Fruit fly (Drosophila melanogaster) whole organism: ENCODE measurements around the gene Ugt37E1.

Experiments
- CG8478 ChIP-seq: fragments of >200 bp; optimal IDR thresholded peaks from 2 replicates; lab custom pipeline; 2018; ENCODE audit warnings: inconsistent platforms
- Dll ChIP-seq: fragments of >200 bp; optimal IDR thresholded peaks from 2 replicates; lab custom pipeline; 2017
- EcR ChIP-seq, 2 experiments: fragments of >200 bp; optimal IDR thresholded peaks; 2 replicates each; lab custom pipeline; 2017; ENCODE audit warnings: missing biosample characterization in 2 of 2, missing genetic modification characterization in 2 of 2, missing genetic modification reagents in 2 of 2
- pan ChIP-seq: fragments of >200 bp; optimal IDR thresholded peaks from 2 replicates; lab custom pipeline; 2017
- psq ChIP-seq: fragments of >200 bp; optimal IDR thresholded peaks from 2 replicates; lab custom pipeline; 2017
- usp ChIP-seq: fragments of >200 bp; optimal IDR thresholded peaks from 2 replicates; lab custom pipeline; 2017; ENCODE audit warnings: missing biosample characterization, missing genetic modification characterization, mixed read lengths

Ugt37E1 gene

DNA sequence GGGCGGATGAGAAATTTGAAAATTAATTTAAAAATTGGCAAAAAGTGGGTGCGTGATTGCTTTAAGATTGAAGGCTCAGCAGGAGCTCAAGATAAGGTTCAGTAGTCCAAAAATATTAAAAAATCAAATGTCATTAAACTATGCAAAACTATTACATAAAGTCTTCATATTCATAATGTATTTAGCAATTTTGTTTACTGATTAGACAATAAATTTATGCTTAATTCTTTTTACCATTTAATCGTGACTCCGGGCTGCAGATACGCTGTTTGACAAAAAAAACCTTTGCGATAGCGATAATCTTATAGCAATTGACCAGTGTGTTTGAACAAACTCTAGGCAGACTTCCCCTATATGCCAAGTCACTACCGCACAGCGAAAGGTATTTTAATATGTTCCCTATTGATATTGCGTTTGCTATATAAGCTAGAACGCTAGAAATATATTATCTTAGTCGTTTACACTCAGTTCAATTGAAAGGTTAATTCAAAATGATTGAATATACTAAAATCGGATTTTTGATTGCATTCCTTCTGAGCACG lies at the start of gene Ugt37E1:
TSS of gene Ugt37E1 (plus strand) at position 492 of the 542 bp plus-strand sequence.
- TF ChIP-seq EcR (GFP tag; optimal IDR thresholded peaks at IDR 0.05; lab: Kevin White, UChicago) (no peak), usp (GFP tag; lab: Kevin White, UChicago) (no peak), psq (lab: Kevin White, UChicago) (no peak), Dll (lab: Kevin White, UChicago) (no peak), pan (lab: Kevin White, UChicago) (no peak), CG8478 (lab: Kevin White, UChicago) (no peak)

DNA sequence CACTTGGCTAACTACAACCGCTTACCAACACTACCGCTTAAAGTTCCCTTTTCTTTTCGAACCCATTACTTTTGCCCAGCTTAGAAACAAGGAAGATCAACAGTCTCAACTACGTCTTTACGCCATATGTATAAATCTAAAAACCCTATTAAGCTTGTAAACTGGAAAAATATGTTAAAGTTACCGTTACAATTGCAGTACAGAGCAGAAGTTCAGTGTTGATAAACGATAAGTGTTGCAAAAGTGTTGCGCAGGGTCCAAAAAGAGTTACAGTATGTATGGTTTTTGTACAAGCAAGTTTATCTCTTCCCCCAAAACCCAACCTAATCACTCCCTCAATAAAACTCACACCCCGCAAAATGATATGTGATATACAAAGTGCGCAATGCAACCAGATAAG lies 49.2 kb upstream of the Ugt37E1 start:
- TF ChIP-seq CG8478 (lab: Kevin White, UChicago) (no peak), usp (GFP tag; lab: Kevin White, UChicago) (no peak), pan (lab: Kevin White, UChicago) (no peak), EcR (GFP tag; optimal IDR thresholded peaks at IDR 0.05; lab: Kevin White, UChicago) (no peak), Dll (lab: Kevin White, UChicago) (no peak), psq (lab: Kevin White, UChicago) (no peak)

DNA sequence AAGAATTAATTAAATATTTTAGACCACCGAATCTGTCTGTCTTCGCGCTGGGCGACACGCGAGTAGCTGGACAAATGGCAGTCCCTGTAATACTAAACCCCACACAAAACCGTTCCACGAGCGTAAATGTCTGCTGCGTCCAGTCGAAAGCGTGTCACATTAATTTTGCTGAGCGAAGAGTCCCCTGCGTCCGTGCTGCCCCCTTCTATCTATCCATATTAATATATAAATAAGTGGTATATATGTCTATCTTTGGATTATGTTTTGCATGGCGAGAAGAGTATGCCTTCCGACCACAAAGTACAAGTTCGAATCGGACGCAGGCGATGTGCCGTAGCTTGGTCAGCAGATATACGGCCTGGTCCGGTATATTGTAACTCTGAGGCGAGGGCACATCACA lies 44.1 kb upstream of the Ugt37E1 start:
- TF ChIP-seq usp (GFP tag; lab: Kevin White, UChicago) (no peak), pan (lab: Kevin White, UChicago) (no peak), CG8478 (lab: Kevin White, UChicago) (no peak), psq (lab: Kevin White, UChicago) (no peak), Dll (lab: Kevin White, UChicago) (no peak), EcR (GFP tag; optimal IDR thresholded peaks at IDR 0.05; lab: Kevin White, UChicago) (no peak)

DNA sequence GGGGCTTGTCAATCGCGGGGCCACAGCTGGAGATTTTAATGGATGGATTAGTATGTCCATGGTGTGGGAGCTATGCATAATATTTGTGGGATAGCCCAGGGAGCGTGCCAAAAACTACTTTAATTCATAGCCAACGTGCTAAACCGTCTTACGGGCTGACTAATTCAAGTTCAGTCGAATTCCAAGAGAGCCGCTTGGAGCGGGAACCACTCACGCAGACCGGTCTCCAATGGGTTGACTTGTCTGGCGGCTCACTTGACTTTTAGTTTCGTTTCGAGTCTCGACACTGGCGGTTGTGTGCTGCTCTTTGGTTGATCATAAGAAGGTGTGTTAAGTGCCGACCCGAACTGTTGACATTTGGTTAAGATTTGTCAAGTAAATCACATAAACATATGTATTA lies 42.3 kb upstream of the Ugt37E1 start, which contains the start of gene yellow-b:
TSS of gene yellow-b (plus strand) at position 263 of the 400 bp plus-strand sequence.
- TF ChIP-seq CG8478 (lab: Kevin White, UChicago) (no peak), EcR (GFP tag; optimal IDR thresholded peaks at IDR 0.05; lab: Kevin White, UChicago) (no peak), pan (lab: Kevin White, UChicago) (no peak), usp (GFP tag; lab: Kevin White, UChicago) (no peak)

DNA sequence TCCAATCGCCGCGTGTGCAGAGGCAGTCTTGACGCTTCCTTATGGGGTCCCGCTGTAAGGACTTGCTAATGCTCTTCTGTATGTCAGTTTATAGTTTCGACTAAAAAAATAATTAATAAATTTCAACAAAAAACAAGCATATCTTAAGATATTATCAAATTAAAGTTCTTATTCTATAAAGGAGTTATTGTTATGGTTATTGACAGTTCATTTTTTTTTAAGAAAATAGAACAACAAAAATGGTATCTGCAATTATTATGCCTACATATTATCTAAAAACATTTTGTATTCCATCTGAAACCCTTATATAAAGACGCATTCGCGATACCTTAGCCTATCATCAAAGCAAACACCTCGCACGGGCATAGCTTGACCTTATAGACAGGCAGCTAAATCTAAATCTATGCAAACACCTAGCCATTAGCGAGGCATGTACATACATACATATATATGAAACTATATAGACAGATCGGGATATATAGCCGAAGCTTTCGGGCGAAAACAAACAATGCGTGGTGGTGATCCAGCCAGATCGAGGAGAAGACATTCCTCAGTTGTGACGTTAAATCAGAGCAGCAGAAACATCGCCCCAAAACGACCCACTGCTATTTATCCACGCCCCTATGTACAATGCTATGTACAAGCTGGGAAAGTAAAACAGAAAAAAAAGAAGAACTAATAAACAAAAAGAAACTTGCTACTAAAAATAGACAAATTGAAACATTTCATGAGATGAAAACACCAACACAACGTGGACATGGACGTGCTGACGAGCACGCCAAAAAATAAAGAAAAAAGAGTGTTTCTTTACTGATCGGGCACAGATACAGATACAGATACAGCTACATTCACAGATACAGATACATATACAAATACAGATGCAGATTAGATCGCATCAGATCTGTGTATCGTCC lies 35.6 kb upstream of the Ugt37E1 start, which contains the start of gene ppk17:
TSS of gene ppk17 (minus strand) at position 51 of the 914 bp plus-strand sequence.
- TF ChIP-seq psq (lab: Kevin White, UChicago) (no peak), pan (lab: Kevin White, UChicago) (no peak), Dll (lab: Kevin White, UChicago) (no peak), CG8478 (lab: Kevin White, UChicago) (no peak), EcR (GFP tag; optimal IDR thresholded peaks at IDR 0.05; lab: Kevin White, UChicago) (no peak), usp (GFP tag; lab: Kevin White, UChicago) (no peak)

DNA sequence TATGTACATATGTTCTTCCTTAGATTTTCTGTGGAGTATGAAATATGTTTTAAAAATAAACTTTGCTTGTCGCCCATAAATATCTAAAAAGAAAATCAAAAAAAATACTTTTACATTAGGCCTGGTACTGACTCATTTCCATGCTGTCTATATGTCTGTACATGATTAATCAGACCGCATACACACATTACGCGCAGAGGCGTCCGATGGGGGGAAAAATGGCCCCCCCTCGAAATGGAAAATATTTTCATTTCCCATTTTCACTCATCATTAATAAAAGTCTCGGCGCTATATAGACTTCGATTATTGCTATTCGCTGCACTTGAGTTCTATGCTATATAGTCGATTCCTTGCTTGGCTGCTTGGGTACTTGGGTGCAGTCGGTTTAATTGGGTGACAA lies 34.5 kb upstream of the Ugt37E1 start:
- TF ChIP-seq CG8478 (lab: Kevin White, UChicago) (no peak), psq (lab: Kevin White, UChicago) (no peak), EcR (GFP tag; optimal IDR thresholded peaks at IDR 0.05; lab: Kevin White, UChicago) (no peak), Dll (lab: Kevin White, UChicago) (no peak), usp (GFP tag; lab: Kevin White, UChicago) (no peak)

DNA sequence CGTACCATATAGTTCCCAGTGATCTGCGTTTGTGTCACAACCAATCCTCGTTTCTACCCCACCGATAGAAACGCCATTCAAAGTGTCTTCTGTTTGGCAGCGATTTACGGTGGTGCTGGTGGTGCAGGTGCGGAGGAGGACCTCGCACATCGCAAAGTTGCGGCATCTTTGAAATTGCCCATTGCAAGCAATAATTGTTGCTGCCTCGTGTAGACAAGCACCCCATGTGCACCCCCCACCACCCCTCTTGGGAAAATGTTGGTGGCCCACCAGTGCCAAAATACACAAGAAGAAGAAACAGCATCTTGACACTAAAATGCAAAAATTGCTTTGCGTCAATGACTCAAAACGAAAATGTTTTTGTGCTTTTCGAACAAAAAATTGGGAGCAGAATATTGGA lies 31.9 kb upstream of the Ugt37E1 start:
- TF ChIP-seq pan (lab: Kevin White, UChicago): no peak
- TF ChIP-seq Dll (lab: Kevin White, UChicago): no peak
- TF ChIP-seq psq (lab: Kevin White, UChicago): no peak
- no peak for TF ChIP-seq usp (GFP tag; lab: Kevin White, UChicago)
- no peak for TF ChIP-seq CG8478 (lab: Kevin White, UChicago)
- TF ChIP-seq EcR (GFP tag; optimal IDR thresholded peaks at IDR 0.05; lab: Kevin White, UChicago): no peak

DNA sequence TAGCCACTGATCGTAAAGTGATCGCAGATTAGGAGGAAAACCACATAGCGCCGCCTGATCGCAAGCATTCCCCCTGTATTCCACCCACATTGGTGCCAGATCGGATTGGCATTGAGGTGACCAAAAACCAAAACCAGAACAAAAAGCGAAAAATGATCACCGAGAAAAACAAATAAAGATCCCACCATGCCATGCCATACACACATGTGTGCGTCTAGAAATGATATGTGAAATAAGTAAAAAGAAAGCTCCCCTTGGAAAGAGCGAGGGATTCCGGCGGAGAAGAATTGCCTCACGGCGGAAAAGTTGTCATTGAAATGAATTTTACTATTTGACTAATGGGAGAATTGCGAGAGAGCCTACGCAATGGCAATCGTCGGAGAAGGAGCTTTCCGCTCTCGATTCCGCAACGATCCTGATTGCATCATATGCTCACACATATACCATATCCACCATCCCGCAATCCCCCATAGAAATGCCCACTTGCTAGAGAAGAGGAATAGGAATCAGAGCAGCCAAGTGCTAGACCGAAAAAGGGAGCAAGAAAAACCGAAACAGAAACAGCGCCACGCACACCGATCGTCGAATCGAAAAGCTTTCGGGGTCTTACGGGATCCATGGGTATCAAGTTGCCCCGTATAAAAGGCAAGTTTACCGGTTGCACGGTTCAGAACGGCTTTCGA lies 30.2 kb upstream of the Ugt37E1 start, which contains the start of gene Mhc:
TSS of gene Mhc (plus strand) at position 497 of the 683 bp plus-strand sequence.
- TF ChIP-seq EcR (GFP tag; optimal IDR thresholded peaks at IDR 0.05; lab: Kevin White, UChicago) (no peak), Dll (lab: Kevin White, UChicago) (no peak), psq (lab: Kevin White, UChicago) (no peak), usp (GFP tag; lab: Kevin White, UChicago) (no peak), CG8478 (lab: Kevin White, UChicago) (no peak), pan (lab: Kevin White, UChicago) (no peak)

DNA sequence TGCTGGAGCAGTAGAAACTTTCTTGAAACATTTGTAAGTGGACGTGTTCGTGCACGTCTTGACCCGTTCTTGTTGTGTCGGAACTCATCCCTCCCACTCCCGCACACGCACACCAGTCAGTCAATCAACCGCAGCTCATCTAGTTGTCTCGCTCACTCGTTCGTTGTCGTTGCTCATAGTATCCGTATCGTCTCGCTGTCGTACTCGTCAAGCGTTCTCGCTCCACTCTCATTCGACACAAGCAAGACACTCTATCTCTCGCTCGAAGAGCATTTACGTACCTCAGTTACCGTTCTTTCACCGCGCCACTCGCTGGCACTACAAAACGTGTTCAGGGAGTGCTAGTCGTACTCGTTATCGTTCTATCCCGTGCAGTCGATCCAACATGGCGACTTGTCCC lies 8.8 kb upstream of the Ugt37E1 start:
- TF ChIP-seq CG8478 (lab: Kevin White, UChicago) (no peak), EcR (GFP tag; optimal IDR thresholded peaks at IDR 0.05; lab: Kevin White, UChicago) (no peak), usp (GFP tag; lab: Kevin White, UChicago) (no peak), psq (lab: Kevin White, UChicago) (no peak), pan (lab: Kevin White, UChicago) (no peak), Dll (lab: Kevin White, UChicago) (no peak)

DNA sequence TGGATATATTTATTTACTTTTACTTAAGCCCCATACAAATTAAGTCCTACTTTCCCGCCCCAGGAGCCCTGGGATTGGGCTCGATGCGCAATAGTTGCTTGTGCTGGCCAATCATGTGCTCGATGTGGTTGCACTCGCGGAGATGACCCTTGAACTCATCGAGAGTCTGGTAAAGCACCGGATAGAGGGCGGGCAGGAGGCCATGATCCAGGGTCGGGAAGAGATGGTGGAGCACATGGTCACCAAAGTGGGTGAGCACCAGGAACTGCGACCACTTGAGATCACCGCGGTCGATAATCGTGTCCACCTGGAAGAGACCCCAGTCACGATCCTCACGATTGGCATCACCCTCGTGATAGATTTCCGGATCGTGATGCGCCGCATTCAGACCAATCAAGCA lies 7.5 kb upstream of the Ugt37E1 start:
- TF ChIP-seq pan (lab: Kevin White, UChicago) (no peak), usp (GFP tag; lab: Kevin White, UChicago) (no peak), EcR (GFP tag; optimal IDR thresholded peaks at IDR 0.05; lab: Kevin White, UChicago) (no peak), Dll (lab: Kevin White, UChicago) (no peak), CG8478 (lab: Kevin White, UChicago) (no peak), psq (lab: Kevin White, UChicago) (no peak)
